Worm (Caenorhabditis elegans) whole organism, L4 larva: ENCODE measurements around the gene Y47D7A.17.

Experiments
- ces-1 ChIP-seq: fragments of 150-350 bp; sonication (generic microtip); optimal IDR thresholded peaks from 4 replicates; lab custom pipeline; 2014; ENCODE audit warnings: missing biosample characterization, missing genetic modification reagents, missing genetic modification characterization
- dmd-6 ChIP-seq: fragments of 200-800 bp; sonication (Bioruptor generic); IDR thresholded peaks from 2 replicates; pipeline ENCODE4 v1.3.6; 2022; ENCODE audit warnings: missing genetic modification reagents, missing genetic modification characterization, missing compliant biosample characterization
- dve-1 ChIP-seq: sonication (generic microtip); optimal IDR thresholded peaks from 2 replicates; lab custom pipeline; 2017; ENCODE audit warnings: antibody characterized with exemption, mild to moderate bottlenecking, missing genetic modification characterization, missing compliant biosample characterization; ENCODE audit not compliant: insufficient read depth
- lin-39 ChIP-seq: fragments of 150-350 bp; optimal IDR thresholded peaks from 2 replicates; lab custom pipeline; 2014; ENCODE audit warnings: missing biosample characterization, missing genetic modification reagents, missing genetic modification characterization
- nhr-11 ChIP-seq: fragments of 150-350 bp; optimal IDR thresholded peaks from 2 replicates; lab custom pipeline; 2014; ENCODE audit warnings: missing biosample characterization, missing genetic modification characterization
- snpc-4 ChIP-seq: fragments of 150-350 bp; optimal IDR thresholded peaks from 2 replicates; lab custom pipeline; 2014; ENCODE audit warnings: missing biosample characterization, missing genetic modification characterization
- tag-97 ChIP-seq: fragments of 200-800 bp; sonication (Bioruptor generic); IDR thresholded peaks from 2 replicates; pipeline ENCODE4 v1.3.6; 2022; ENCODE audit warnings: missing genetic modification characterization, missing compliant biosample characterization
- unc-130 ChIP-seq: sonication (generic microtip); optimal IDR thresholded peaks from 2 replicates; lab custom pipeline; 2016; ENCODE audit warnings: missing genetic modification reagents, missing genetic modification characterization, missing compliant biosample characterization

DNA sequence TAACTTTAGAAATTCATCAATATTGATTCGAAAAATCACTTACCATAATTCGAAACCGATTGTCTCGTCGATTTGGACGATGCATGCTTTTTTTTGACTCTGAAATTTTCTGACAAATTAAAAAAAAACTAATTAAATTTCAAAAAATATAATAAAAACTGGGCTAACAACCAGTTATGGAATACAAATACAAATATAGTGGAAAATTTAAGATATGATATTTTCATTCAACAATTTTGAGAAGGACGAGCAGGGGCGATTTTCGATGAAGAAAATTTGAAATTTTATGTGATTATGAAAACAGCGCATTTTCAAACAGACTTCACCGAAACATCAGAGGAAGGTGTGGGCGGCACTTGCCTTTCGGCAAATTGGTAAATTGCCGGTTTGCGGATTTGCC lies 29.3 kb downstream of the Y47D7A.17 start, which contains the start of gene F13A2.1:
- TF ChIP-seq ces-1 (GFP tag; lab: Kevin White, UChicago): no peak
- no peak for TF ChIP-seq lin-39
- TF ChIP-seq nhr-11 (tag; lab: Kevin White, UChicago): no peak
- TF ChIP-seq snpc-4 (tag; lab: Kevin White, UChicago): no peak
- no peak for TF ChIP-seq tag-97 (GFP tag; lab: Robert Waterston, UW)
- TF ChIP-seq dmd-6: no peak
- no peak for TF ChIP-seq unc-130
- no peak for TF ChIP-seq dve-1
